Fruit fly (Drosophila melanogaster) ovary, adult (tissue): ENCODE data around the gene nht.

ENCODE experiments used
- CG17801 ChIP-seq: fragments of 200-800 bp; optimal IDR thresholded peaks from 2 replicates; lab custom pipeline; 2019; ENCODE audit warnings: missing biosample characterization, mild to moderate bottlenecking, missing genetic modification characterization, moderate library complexity; ENCODE audit not compliant: partially characterized antibody

nht gene

dm6 chr2L:15324103-15324840 lies 5.6 kb upstream of the nht start:
- TF ChIP-seq CG17801 (GFP tag; lab: Kevin White, UChicago): no peak

DNA sequence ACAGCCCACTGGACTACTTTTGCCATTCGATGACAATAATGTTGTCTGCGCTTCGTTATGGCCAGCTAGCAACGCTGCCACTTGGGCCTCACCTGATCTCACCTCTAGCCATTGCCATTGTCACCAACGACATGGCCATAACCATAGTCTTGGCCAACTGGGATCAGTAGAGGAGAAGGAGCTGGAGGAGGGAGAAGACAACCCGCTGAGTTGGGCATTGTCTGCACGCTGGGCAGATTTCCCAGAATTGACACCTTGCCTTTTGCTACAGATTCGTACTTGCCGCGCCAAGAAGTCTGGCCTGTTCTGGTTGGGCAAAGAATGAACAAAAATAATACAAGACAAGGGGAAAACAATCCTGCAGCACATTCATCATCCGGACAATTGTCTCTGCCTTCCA lies 4.5 kb upstream of the nht start:
- no peak for TF ChIP-seq CG17801 (GFP tag; lab: Kevin White, UChicago)

DNA sequence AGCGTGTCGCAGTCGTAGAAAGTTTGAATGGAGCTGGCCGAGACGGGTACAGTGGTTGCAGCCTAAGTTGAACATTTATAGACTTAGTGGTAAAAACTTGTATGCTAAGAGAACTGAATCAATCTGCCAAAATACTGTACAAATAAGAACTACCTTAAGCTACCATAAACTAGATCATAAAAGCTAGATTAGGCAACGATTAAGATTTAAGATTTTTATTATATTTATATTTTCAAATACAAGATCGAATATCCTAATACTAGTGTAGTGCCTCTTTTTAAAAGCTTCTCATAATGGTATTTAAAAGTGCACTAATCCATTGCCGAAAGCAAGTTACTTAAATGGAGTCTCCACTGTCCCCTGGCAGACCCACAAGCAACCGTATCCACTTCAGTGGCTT lies 2.7 kb upstream of the nht start:
- no peak for TF ChIP-seq CG17801 (GFP tag; lab: Kevin White, UChicago)

DNA sequence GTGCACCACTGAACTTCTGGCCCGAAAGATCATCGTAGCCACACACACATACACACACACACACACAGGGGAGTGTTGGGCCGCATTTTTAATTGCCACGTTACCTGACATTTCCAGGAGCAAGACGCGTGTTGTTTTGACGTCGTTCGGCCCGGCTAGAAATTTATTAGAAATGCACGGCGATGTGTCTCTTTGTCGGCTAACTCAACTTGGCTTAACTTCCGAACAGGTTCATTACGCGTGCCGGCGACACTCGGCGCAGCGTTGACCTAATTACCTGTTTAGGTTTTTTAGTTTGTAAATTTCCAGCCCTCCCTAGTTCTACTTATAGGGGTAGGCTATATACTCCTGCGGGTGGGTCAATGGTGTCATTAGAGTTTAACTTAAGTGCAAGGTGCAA lies 1.2 kb upstream of the nht start:
- no peak for TF ChIP-seq CG17801 (GFP tag; lab: Kevin White, UChicago)

DNA sequence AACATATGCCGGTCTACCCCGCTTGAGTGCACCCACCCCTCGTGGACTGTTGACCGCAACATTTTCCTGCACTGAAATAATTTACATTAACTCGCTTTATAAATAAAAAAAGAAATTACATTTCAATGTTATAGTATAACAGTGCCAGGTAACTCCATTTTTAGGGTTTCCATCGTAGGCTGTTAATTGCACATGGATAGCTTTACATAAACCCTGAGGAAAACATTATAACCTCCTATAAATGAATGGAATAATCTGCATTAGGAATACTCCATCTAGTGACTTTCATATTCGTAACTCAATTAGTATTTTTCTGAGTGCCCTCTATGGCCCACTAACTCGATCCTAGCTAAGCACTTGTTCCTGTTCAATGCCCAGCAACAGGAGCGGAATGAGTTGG lies 507 bp upstream of the nht start:
- TF ChIP-seq CG17801 (GFP tag; lab: Kevin White, UChicago): no peak

DNA sequence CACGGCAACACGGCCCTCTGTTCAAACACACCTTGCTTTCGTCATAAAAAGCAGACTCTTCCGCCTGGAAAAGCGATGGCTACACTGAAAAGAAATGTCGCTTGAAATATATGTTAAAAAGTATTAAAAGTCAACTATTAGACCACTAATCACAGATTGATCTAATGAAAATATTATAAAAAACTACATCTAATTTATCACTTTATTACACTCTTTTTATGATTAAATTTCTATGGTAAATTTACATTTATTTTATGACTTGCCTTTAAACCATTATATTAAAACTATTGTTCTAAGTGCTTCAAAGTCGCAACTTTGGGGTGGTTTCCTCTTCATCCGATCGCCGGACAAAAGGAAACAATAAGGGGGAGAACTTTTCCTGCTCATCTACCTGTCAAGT lies 2.3 kb downstream of the nht start:
- TF ChIP-seq CG17801 (GFP tag; lab: Kevin White, UChicago): no peak

dm6 chr2L:15314903-15315302 lies 3.8 kb downstream of the nht start:
- no peak for TF ChIP-seq CG17801 (GFP tag; lab: Kevin White, UChicago)

- TF ChIP-seq CG17801 (GFP tag; lab: Kevin White, UChicago): no peak
Measured at dm6 chr2L:15306802-15307201, 11.9 kb downstream of the nht start.

dm6 chr2L:15304359-15304758 lies 14.3 kb downstream of the nht start:
- no peak for TF ChIP-seq CG17801 (GFP tag; lab: Kevin White, UChicago)

DNA sequence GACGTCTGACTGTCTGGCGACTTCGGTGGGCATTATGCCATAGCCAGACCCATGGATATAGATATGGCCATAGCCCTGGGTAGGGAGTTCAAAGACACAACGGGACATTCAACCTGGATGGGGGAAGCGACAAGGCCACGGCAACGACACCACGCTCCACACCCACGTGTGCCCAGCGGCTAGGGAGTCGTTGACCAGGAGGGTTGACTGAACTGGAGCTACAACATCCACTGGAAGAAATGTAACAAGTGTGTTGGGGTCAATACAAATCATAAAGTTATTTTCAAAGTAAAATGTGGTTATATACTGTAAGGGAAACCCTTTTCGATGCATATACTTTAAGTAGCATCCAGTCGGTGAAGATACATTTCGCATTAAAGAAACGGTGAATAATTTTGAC lies 16.9 kb downstream of the nht start:
- TF ChIP-seq CG17801 (GFP tag; lab: Kevin White, UChicago): no peak

DNA sequence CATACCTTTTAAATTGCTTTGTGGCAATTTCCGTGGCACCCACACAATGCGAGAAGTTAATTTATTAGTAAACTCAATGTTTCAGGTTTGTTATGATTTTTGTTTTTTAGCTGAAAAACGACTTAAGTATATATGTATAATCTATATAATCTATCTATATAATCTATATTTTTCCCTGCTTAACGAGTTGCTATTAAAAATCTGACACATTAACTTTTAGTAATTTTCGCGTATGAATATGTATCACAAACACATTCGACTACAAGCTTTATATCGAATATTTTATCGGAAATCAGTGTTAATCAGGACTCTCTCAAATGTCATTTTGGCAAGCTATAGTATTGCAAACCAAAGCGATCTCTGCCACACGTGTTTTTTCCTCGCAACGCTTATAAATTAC lies 21.2 kb downstream of the nht start, which contains the start of gene CG15262:
Gene CG15262, plus strand, starts transcription at position 301 of the 400 bp plus-strand sequence.
- no peak for TF ChIP-seq CG17801 (GFP tag; lab: Kevin White, UChicago)

DNA sequence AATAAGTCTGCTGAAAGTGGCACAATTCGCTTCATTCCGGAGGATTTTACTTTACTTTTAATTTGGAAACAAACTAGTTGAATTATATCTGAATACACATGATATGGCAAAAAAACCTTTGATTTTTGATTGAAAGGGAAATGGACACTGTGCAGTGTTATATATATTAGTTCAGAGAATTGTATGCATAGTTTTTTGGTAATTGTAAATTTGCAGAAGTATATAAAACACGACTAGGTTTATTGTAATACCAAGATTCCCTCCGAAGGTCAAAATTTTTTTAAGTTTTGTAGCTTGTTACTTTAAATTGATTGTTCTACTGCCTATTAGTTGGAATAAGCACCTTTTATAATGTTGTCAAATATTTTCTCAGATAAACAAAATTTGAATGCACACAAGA lies 26.6 kb downstream of the nht start, which contains the start of gene CG15260:
Gene CG15260, minus strand, starts transcription at position 101 of the 400 bp plus-strand sequence.
- TF ChIP-seq CG17801 (GFP tag; lab: Kevin White, UChicago): no peak

dm6 chr2L:15284700-15285099 lies 34.0 kb downstream of the nht start, which contains the start of gene CG15263:
TSS of gene CG15263 (plus strand) at chr2L:15285000.
- TF ChIP-seq CG17801 (GFP tag; lab: Kevin White, UChicago): no peak

- no peak for TF ChIP-seq CG17801 (GFP tag; lab: Kevin White, UChicago)
Measured at dm6 chr2L:15280975-15281374, 37.7 kb downstream of the nht start.

- TF ChIP-seq CG17801 (GFP tag; lab: Kevin White, UChicago): no peak
Measured at dm6 chr2L:15275794-15276193, 42.9 kb downstream of the nht start.

DNA sequence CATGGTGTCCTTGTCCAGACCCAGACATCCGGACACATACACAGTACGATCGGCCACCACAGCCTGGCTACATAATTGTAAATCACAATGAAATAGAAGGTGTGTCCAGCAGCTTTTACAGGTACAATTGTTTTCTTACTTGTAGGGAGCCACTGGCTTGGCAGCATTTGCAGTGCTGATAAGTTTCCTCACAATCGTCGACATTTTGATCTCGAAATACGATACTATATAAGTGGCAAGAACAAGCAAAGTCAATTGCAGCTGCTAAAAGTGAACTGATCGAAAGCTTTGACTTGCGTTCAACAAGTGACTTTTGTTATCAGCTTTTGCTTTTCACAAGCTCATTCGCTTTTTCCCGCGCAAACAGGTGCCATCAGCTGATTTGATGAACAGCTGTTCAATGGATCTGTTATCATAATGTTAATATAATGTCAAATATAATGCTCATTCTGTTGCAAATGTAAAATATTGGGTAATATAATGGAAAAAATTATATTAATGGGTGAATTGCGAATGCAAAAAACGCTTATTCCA lies 43.9 kb downstream of the nht start, which contains the start of gene UK114:
Gene UK114, minus strand, starts transcription at position 309 of the 534 bp plus-strand sequence.
- no peak for TF ChIP-seq CG17801 (GFP tag; lab: Kevin White, UChicago)
